ENCODE assay signal across 4 worm cellular contexts in the genomic region with DNA sequence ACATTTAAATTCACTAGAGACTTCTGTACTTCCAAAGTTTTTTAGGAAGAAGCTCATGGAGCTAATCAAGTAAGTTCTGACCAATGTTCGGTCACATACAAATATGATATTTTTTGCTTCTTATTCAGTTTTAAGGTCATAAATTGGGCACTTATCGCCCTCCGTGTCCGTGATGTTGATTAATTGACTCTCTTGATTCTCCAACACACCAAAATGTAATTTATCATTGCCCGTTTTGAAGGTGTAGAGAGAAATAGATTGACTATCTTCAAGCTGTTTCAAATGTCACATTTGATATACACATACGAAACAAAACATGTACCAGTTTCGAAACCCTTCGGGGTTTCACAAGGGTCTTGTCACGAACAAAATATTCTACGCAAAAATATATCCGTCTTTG.
TF ChIP-seq lines count a peak whose summit lies in the region.

No protein-coding gene starts in this region.

TF ChIP-seq in whole organism, L1 larva, 84 proteins besides CTCF, POLR2A, EP300 and RAD21:
- TF ChIP-seq nhr-19 (GFP tag; conservative IDR thresholded peaks at IDR 0.05; lab: Robert Waterston, UW) (no peak), snu-23 (GFP tag; optimal IDR thresholded peaks at IDR 0.05; lab: Kevin White, UChicago) (peak; percentile 22), vab-15 (tag; optimal IDR thresholded peaks at IDR 0.05; lab: Kevin White, UChicago) (peak; percentile 66), nhr-20 (tag; optimal IDR thresholded peaks at IDR 0.05; lab: Kevin White, UChicago) (peak; percentile 17), fkh-4 (tag; optimal IDR thresholded peaks at IDR 0.05; lab: Kevin White, UChicago; ENCODE audit: borderline replicate concordance) (no peak), nhr-71 (tag; optimal IDR thresholded peaks at IDR 0.05; lab: Kevin White, UChicago) (peak; percentile 39), efl-3 (GFP tag; optimal IDR thresholded peaks at IDR 0.05; lab: Kevin White, UChicago) (peak; percentile 34), irx-1 (tag; optimal IDR thresholded peaks at IDR 0.05; lab: Kevin White, UChicago) (peak; percentile 42), lsy-2 (tag; optimal IDR thresholded peaks at IDR 0.05; lab: Kevin White, UChicago) (no peak), nhr-85 (tag; lab: Kevin White, UChicago) (peak; percentile 86), tbx-2 (tag; optimal IDR thresholded peaks at IDR 0.05; lab: Kevin White, UChicago) (peak; percentile 15), C16A3.4 (tag; optimal IDR thresholded peaks at IDR 0.05; lab: Kevin White, UChicago) (no peak), blmp-1 (tag; optimal IDR thresholded peaks at IDR 0.05; lab: Kevin White, UChicago) (peak; percentile 17), C04F5.9 (tag; optimal IDR thresholded peaks at IDR 0.05; lab: Kevin White, UChicago) (no peak), lin-39 (tag; optimal IDR thresholded peaks at IDR 0.05; lab: Kevin White, UChicago) (peak; percentile 47)

TF ChIP-seq in whole organism, L2 larva, 48 proteins besides CTCF, POLR2A, EP300 and RAD21:
- TF ChIP-seq nhr-25 (tag; optimal IDR thresholded peaks at IDR 0.05; lab: Kevin White, UChicago) (peak; percentile 50), lin-13 (GFP tag; optimal IDR thresholded peaks at IDR 0.05; lab: Kevin White, UChicago) (no peak), snpc-4 (tag; optimal IDR thresholded peaks at IDR 0.05; lab: Kevin White, UChicago) (no peak), R02D3.7 (tag; optimal IDR thresholded peaks at IDR 0.05; lab: Kevin White, UChicago) (no peak), nhr-21 (tag; optimal IDR thresholded peaks at IDR 0.05; lab: Kevin White, UChicago) (peak; percentile 2), ceh-16 (tag; optimal IDR thresholded peaks at IDR 0.05; lab: Kevin White, UChicago) (peak; percentile 78), lin-39 (tag; optimal IDR thresholded peaks at IDR 0.05; lab: Kevin White, UChicago) (peak; percentile 56), sma-3 (GFP tag; optimal IDR thresholded peaks at IDR 0.05; lab: Kevin White, UChicago) (no peak), aly-2 (tag; optimal IDR thresholded peaks at IDR 0.05; lab: Kevin White, UChicago) (no peak), zag-1 (tag; optimal IDR thresholded peaks at IDR 0.05; lab: Kevin White, UChicago) (no peak), nhr-129 (tag; optimal IDR thresholded peaks at IDR 0.05; lab: Kevin White, UChicago) (no peak), F13H6.1 (tag; optimal IDR thresholded peaks at IDR 0.05; lab: Kevin White, UChicago) (no peak)

TF ChIP-seq in whole organism, L3 larva, 47 proteins besides CTCF, POLR2A, EP300 and RAD21:
- TF ChIP-seq hmg-11 (tag; optimal IDR thresholded peaks at IDR 0.05; lab: Kevin White, UChicago) (no peak), nhr-25 (tag; optimal IDR thresholded peaks at IDR 0.05; lab: Kevin White, UChicago) (peak; percentile 36), unc-62 (GFP tag; optimal IDR thresholded peaks at IDR 0.05; lab: Kevin White, UChicago) (peak; percentile 68), lin-39 (tag; optimal IDR thresholded peaks at IDR 0.05; lab: Kevin White, UChicago) (peak; percentile 60), elt-3 (tag; optimal IDR thresholded peaks at IDR 0.05; lab: Kevin White, UChicago) (no peak), nhr-23 (tag; optimal IDR thresholded peaks at IDR 0.05; lab: Kevin White, UChicago) (no peak), aly-2 (tag; optimal IDR thresholded peaks at IDR 0.05; lab: Kevin White, UChicago) (no peak), ceh-82 (tag; optimal IDR thresholded peaks at IDR 0.05; lab: Kevin White, UChicago) (no peak)
TF ChIP-seq in whole organism, L3 larva: peak in this region for 3.

TF ChIP-seq in whole organism, L4 larva, 104 proteins besides CTCF, POLR2A, EP300 and RAD21:
- TF ChIP-seq daf-16 (GFP tag; optimal IDR thresholded peaks at IDR 0.05; lab: Kevin White, UChicago) (no peak), daf-16 (tag; optimal IDR thresholded peaks at IDR 0.05; lab: Kevin White, UChicago) (no peak), unc-62 (GFP tag; optimal IDR thresholded peaks at IDR 0.05 in 1 of 2; lab: Kevin White, UChicago) (peak in 1 of 2 experiments; percentile 91), unc-62 (tag; optimal IDR thresholded peaks at IDR 0.05; lab: Kevin White, UChicago) (no peak), nhr-28 (tag; optimal IDR thresholded peaks at IDR 0.05; lab: Kevin White, UChicago) (peak; percentile 50)

Comparison
In these comparisons a context has a peak if more than half of its experiments do, and no peak if none do; other contexts are left out.
1. Of the 29 proteins assayed by ChIP-seq in both whole organism, L4 larva and whole organism, L1 larva: peak only in whole organism, L4 larva: nhr-28; only in whole organism, L1 larva: lin-39; in both: none; in neither: 26; mixed calls (peak in some experiments, not most) for 1.